Fruit fly (Drosophila melanogaster) whole organism, embryonic: ENCODE data around the gene janB.

Source experiments
- Atf6 ChIP-seq: fragments of 200-800 bp; sonication (Bioruptor generic); IDR thresholded peaks from 2 replicates; pipeline ENCODE4 v1.3.6; 2022; ENCODE audit warnings: missing biosample characterization, missing genetic modification characterization
- CG10274 ChIP-seq: fragments of 200-800 bp; sonication (Bioruptor generic); optimal IDR thresholded peaks from 3 replicates; lab custom pipeline; 2017; ENCODE audit warnings: missing biosample characterization, mild to moderate bottlenecking, missing genetic modification characterization
- CG11247 ChIP-seq: fragments of 200-800 bp; sonication (Bioruptor generic); IDR thresholded peaks from 2 replicates; pipeline ENCODE4 v1.3.6; 2022; ENCODE audit warnings: missing biosample characterization, missing genetic modification characterization
- CG11456 ChIP-seq: fragments of 200-800 bp; sonication (Bioruptor generic); IDR thresholded peaks from 3 replicates; pipeline ENCODE4 v1.3.6; 2022; ENCODE audit warnings: missing biosample characterization, missing genetic modification characterization
- CG13624 ChIP-seq: fragments of 200-800 bp; sonication (Bioruptor generic); optimal IDR thresholded peaks from 2 replicates; lab custom pipeline; 2016; ENCODE audit warnings: missing biosample characterization, missing genetic modification characterization
- CG15514 ChIP-seq: fragments of 200-800 bp; sonication (Bioruptor generic); optimal IDR thresholded peaks from 3 replicates; lab custom pipeline; 2017; ENCODE audit warnings: missing biosample characterization, missing genetic modification characterization, mild to moderate bottlenecking, moderate library complexity, missing genetic modification reagents
- CG1832 ChIP-seq: fragments of 200-800 bp; sonication (Bioruptor generic); optimal IDR thresholded peaks from 2 replicates; lab custom pipeline; 2017; ENCODE audit warnings: missing biosample characterization, mild to moderate bottlenecking, missing genetic modification characterization, inconsistent platforms
- CG18599 ChIP-seq: fragments of 200-800 bp; sonication (Bioruptor generic); optimal IDR thresholded peaks from 3 replicates; lab custom pipeline; 2017; ENCODE audit warnings: missing biosample characterization, missing genetic modification characterization, mild to moderate bottlenecking, moderate library complexity, missing genetic modification reagents
- CG3065 ChIP-seq: fragments of 200-800 bp; sonication (Bioruptor generic); optimal IDR thresholded peaks from 2 replicates; lab custom pipeline; 2016; ENCODE audit warnings: missing biosample characterization, missing genetic modification characterization
- CG31224 ChIP-seq: fragments of 200-800 bp; sonication (Bioruptor generic); IDR thresholded peaks from 2 replicates; pipeline ENCODE4 v1.3.6; 2022; ENCODE audit warnings: missing biosample characterization, missing genetic modification characterization
- CG3281 ChIP-seq: fragments of 200-800 bp; sonication (Bioruptor generic); optimal IDR thresholded peaks from 3 replicates; lab custom pipeline; 2017; ENCODE audit warnings: missing biosample characterization, mild to moderate bottlenecking, missing genetic modification characterization
- CG34224 ChIP-seq: fragments of 200-800 bp; sonication (Bioruptor generic); IDR thresholded peaks from 3 replicates; pipeline ENCODE4 v1.3.6; 2022; ENCODE audit warnings: missing biosample characterization, missing genetic modification characterization; ENCODE audit not compliant: partially characterized antibody
- CG34422 ChIP-seq: fragments of 200-800 bp; sonication (Bioruptor generic); IDR thresholded peaks from 3 replicates; pipeline ENCODE4 v1.3.6; 2022; ENCODE audit warnings: missing biosample characterization, missing genetic modification characterization
- CG7372 ChIP-seq: fragments of 200-800 bp; sonication (Bioruptor generic); IDR thresholded peaks from 2 replicates; pipeline ENCODE4 v1.3.6; 2022; ENCODE audit warnings: missing biosample characterization, missing genetic modification characterization
- CG8290 ChIP-seq, 3 experiments: fragments of 200-800 bp; sonication (Bioruptor generic); optimal IDR thresholded peaks; 2 replicates each; lab custom pipeline; 2016 to 2019; ENCODE audit warnings: missing biosample characterization in 3 of 3, missing genetic modification characterization in 3 of 3, mild to moderate bottlenecking in 2 of 3, moderate library complexity in 1 of 3
- CG8359 ChIP-seq: fragments of 200-800 bp; sonication (Bioruptor generic); optimal IDR thresholded peaks from 2 replicates; lab custom pipeline; 2017; ENCODE audit warnings: missing biosample characterization, mild to moderate bottlenecking, missing genetic modification characterization, borderline replicate concordance
- CG8478 ChIP-seq: fragments of >200 bp; optimal IDR thresholded peaks from 2 replicates; lab custom pipeline; 2018
- CG9215 ChIP-seq: fragments of 200-800 bp; sonication (Bioruptor generic); IDR thresholded peaks from 2 replicates; pipeline ENCODE4 v1.3.6; 2022; ENCODE audit warnings: missing biosample characterization, missing genetic modification characterization
- CG9727 ChIP-seq: fragments of 200-800 bp; sonication (Bioruptor generic); optimal IDR thresholded peaks from 3 replicates; lab custom pipeline; 2017; ENCODE audit warnings: missing biosample characterization, mild to moderate bottlenecking, missing genetic modification characterization
- CG9876 ChIP-seq: fragments of 200-800 bp; sonication (Bioruptor generic); optimal IDR thresholded peaks from 2 replicates; lab custom pipeline; 2016; ENCODE audit warnings: missing biosample characterization, missing genetic modification characterization
- CG9932 ChIP-seq: fragments of 200-800 bp; sonication (Bioruptor generic); IDR thresholded peaks from 2 replicates; pipeline ENCODE4 v1.3.6; 2022; ENCODE audit warnings: missing biosample characterization, missing genetic modification characterization
- Dbx ChIP-seq: fragments of 200-800 bp; sonication (Bioruptor generic); IDR thresholded peaks from 3 replicates; pipeline ENCODE4 v1.3.6; 2022; ENCODE audit warnings: missing biosample characterization, missing genetic modification characterization
- Gug ChIP-seq: fragments of 200-800 bp; sonication (Bioruptor generic); IDR thresholded peaks from 4 replicates; pipeline ENCODE4 v1.3.6; 2022; ENCODE audit warnings: missing biosample characterization, missing genetic modification characterization
- H2.0 ChIP-seq: fragments of 200-800 bp; sonication (Bioruptor generic); IDR thresholded peaks from 2 replicates; pipeline ENCODE4 v1.3.6; 2022; ENCODE audit warnings: missing biosample characterization, missing genetic modification characterization
- Med ChIP-seq: fragments of 200-800 bp; sonication (Bioruptor generic); peaks from one replicate; lab custom pipeline; 2016; ENCODE audit warnings: missing biosample characterization, missing genetic modification characterization, mild to moderate bottlenecking, inconsistent platforms, moderate library complexity
- Meics ChIP-seq: fragments of 200-800 bp; sonication (Bioruptor generic); optimal IDR thresholded peaks from 2 replicates; lab custom pipeline; 2017; ENCODE audit warnings: missing biosample characterization, mild to moderate bottlenecking, missing genetic modification characterization
- Mes4 ChIP-seq: fragments of 200-800 bp; sonication (Bioruptor generic); optimal IDR thresholded peaks from 2 replicates; lab custom pipeline; 2016; ENCODE audit warnings: missing biosample characterization, missing genetic modification characterization
- Myb ChIP-seq: fragments of 200-800 bp; sonication (Bioruptor generic); optimal IDR thresholded peaks from 2 replicates; lab custom pipeline; 2016; ENCODE audit warnings: missing biosample characterization, missing genetic modification characterization
- NFAT ChIP-seq: fragments of 200-800 bp; sonication (Bioruptor generic); IDR thresholded peaks from 2 replicates; pipeline ENCODE4 v1.3.6; 2022; ENCODE audit warnings: missing biosample characterization, missing genetic modification characterization
- Pdp1 ChIP-seq, 2 experiments: fragments of 200-800 bp; sonication (Bioruptor generic); optimal IDR thresholded peaks; 3 replicates each; lab custom pipeline; 2016; ENCODE audit warnings: missing biosample characterization in 2 of 2, missing genetic modification characterization in 2 of 2, mild to moderate bottlenecking in 1 of 2, moderate library complexity in 1 of 2
- Vsx1 ChIP-seq: fragments of 200-800 bp; sonication (Bioruptor generic); optimal IDR thresholded peaks from 2 replicates; lab custom pipeline; 2017; ENCODE audit warnings: missing biosample characterization, mild to moderate bottlenecking, missing genetic modification characterization, missing genetic modification reagents
- Xbp1 ChIP-seq: fragments of 200-800 bp; sonication (Bioruptor generic); optimal IDR thresholded peaks from 3 replicates; lab custom pipeline; 2016; ENCODE audit warnings: missing biosample characterization, mild to moderate bottlenecking, missing genetic modification characterization
- cato ChIP-seq: fragments of 200-800 bp; sonication (Bioruptor generic); optimal IDR thresholded peaks from 2 replicates; lab custom pipeline; 2016; ENCODE audit warnings: missing biosample characterization, missing genetic modification characterization, borderline replicate concordance
- crc ChIP-seq: fragments of 200-800 bp; sonication (Bioruptor generic); optimal IDR thresholded peaks from 2 replicates; lab custom pipeline; 2016; ENCODE audit warnings: missing biosample characterization, missing genetic modification characterization
- crol ChIP-seq: fragments of 200-800 bp; sonication (Bioruptor generic); IDR thresholded peaks from 2 replicates; pipeline ENCODE4 v1.3.6; 2022; ENCODE audit warnings: missing biosample characterization, missing genetic modification characterization
- cwo ChIP-seq: fragments of 200-800 bp; sonication (Bioruptor generic); optimal IDR thresholded peaks from 3 replicates; lab custom pipeline; 2017; ENCODE audit warnings: missing biosample characterization, missing genetic modification characterization, mild to moderate bottlenecking, moderate library complexity, missing genetic modification reagents
- dysf ChIP-seq: fragments of 200-800 bp; sonication (Bioruptor generic); IDR thresholded peaks from 3 replicates; pipeline ENCODE4 v1.3.6; 2022; ENCODE audit warnings: missing biosample characterization, missing genetic modification characterization
- grau ChIP-seq: fragments of 200-800 bp; optimal IDR thresholded peaks from 3 replicates; lab custom pipeline; 2019; ENCODE audit warnings: missing biosample characterization, mild to moderate bottlenecking, missing genetic modification characterization, moderate library complexity
- lab ChIP-seq: fragments of 200-800 bp; sonication (Bioruptor generic); optimal IDR thresholded peaks from 3 replicates; lab custom pipeline; 2017; ENCODE audit warnings: missing biosample characterization, missing genetic modification characterization, mild to moderate bottlenecking, moderate library complexity, missing genetic modification reagents
- mirr ChIP-seq: fragments of 200-800 bp; sonication (Bioruptor generic); optimal IDR thresholded peaks from 3 replicates; lab custom pipeline; 2018; ENCODE audit warnings: missing biosample characterization, mild to moderate bottlenecking, missing genetic modification characterization
- otp ChIP-seq: fragments of 200-800 bp; sonication (Bioruptor generic); IDR thresholded peaks from 3 replicates; pipeline ENCODE4, ENCODE4 v1.3.6; 2022; ENCODE audit warnings: missing biosample characterization, missing genetic modification characterization
- pan ChIP-seq, 4 experiments: fragments of >200 bp in 3 of 4; fragments of 200-800 bp in 1 of 4; sonication (Bioruptor generic) in 1 of 4; optimal IDR thresholded peaks in 3 of 4; IDR thresholded peaks in 1 of 4; 2 replicates each; pipeline versions ENCODE4 v1.3.6 to Lab custom; 2017 to 2022; ENCODE audit warnings: missing biosample characterization in 2 of 4, missing genetic modification characterization in 2 of 4, mixed read lengths in 1 of 4
- row ChIP-seq: fragments of 200-800 bp; sonication (Bioruptor generic); IDR thresholded peaks from 3 replicates; pipeline ENCODE4 v1.3.6; 2022; ENCODE audit warnings: missing biosample characterization, missing genetic modification characterization
- sd ChIP-seq: fragments of 200-800 bp; sonication (Bioruptor generic); optimal IDR thresholded peaks from 3 replicates; lab custom pipeline; 2018; ENCODE audit warnings: missing biosample characterization, mild to moderate bottlenecking, missing genetic modification characterization, moderate library complexity
- sna ChIP-seq: fragments of 200-800 bp; sonication (Bioruptor generic); IDR thresholded peaks from 2 replicates; pipeline ENCODE4 v1.3.6; 2022; ENCODE audit warnings: missing biosample characterization, missing genetic modification characterization; ENCODE audit not compliant: partially characterized antibody
- tll ChIP-seq, 2 experiments: fragments of 200-800 bp in 1 of 2; fragments of >200 bp in 1 of 2; sonication (Bioruptor generic) in 1 of 2; optimal IDR thresholded peaks; 2 replicates each; lab custom pipeline; 2017 to 2019; ENCODE audit warnings: missing biosample characterization in 2 of 2, missing genetic modification characterization in 2 of 2, mild to moderate bottlenecking in 1 of 2, moderate library complexity in 1 of 2

The janB gene

dm6 chr3R:30012602-30013489, 25.7 kb downstream of the janB start (continued):
- peak; percentile 73 for TF ChIP-seq CG9932 (GFP tag; lab: Robert Waterston, UW)
- TF ChIP-seq CG8290 (GFP tag; optimal IDR thresholded peaks at IDR 0.05; lab: Kevin White, UChicago), result no peak
- peak in 1 of 2 experiments; percentile 44 for TF ChIP-seq CG8290 (tag; optimal IDR thresholded peaks at IDR 0.05; lab: Kevin White, UChicago)
- TF ChIP-seq Vsx1 (GFP tag; lab: Kevin White, UChicago), result peak; percentile 20
- TF ChIP-seq CG10274 (GFP tag; lab: Kevin White, UChicago), result peak; percentile 85
- TF ChIP-seq grau (tag; lab: Kevin White, UChicago), result peak; percentile 80
- TF ChIP-seq CG9215 (GFP tag; lab: Robert Waterston, UW), result peak; percentile 27; the same call in 1 of the 2 replicates
- TF ChIP-seq CG11456 (GFP tag; lab: Robert Waterston, UW), result no peak
- TF ChIP-seq CG9876, result no peak
- peak; percentile 64 for TF ChIP-seq mirr
- no peak for TF ChIP-seq crc (GFP tag; lab: Kevin White, UChicago)
- TF ChIP-seq Xbp1, result peak; percentile 18
- TF ChIP-seq Dbx, result peak; percentile 33; the same call in 1 of the 3 replicates
- peak; percentile 2 for TF ChIP-seq Myb (GFP tag; lab: Kevin White, UChicago)
- no peak for TF ChIP-seq CG34422
- no peak for TF ChIP-seq sna (GFP tag; lab: Robert Waterston, UW)
- no peak for TF ChIP-seq cato (GFP tag; lab: Kevin White, UChicago)
- 0 out of 2 replicates have a peak, but pooled peaks have one; percentile 27 for TF ChIP-seq CG11247
- TF ChIP-seq CG3065 (GFP tag; lab: Kevin White, UChicago), result no peak
- peak; percentile 91 for TF ChIP-seq Med (GFP tag; lab: Kevin White, UChicago)
- no peak for TF ChIP-seq pan (optimal IDR thresholded peaks at IDR 0.05; lab: Kevin White, UChicago)
- peak in 1 of 2 experiments; percentile 45 for TF ChIP-seq pan (GFP tag; optimal IDR thresholded peaks at IDR 0.05 in 1 of 2, IDR thresholded peaks at IDR 0.05 in 1 of 2)
- TF ChIP-seq CG9727 (GFP tag; lab: Kevin White, UChicago), result peak; percentile 28
- TF ChIP-seq Atf6 (GFP tag; lab: Robert Waterston, UW), result peak; percentile 54
- TF ChIP-seq dysf (GFP tag; lab: Robert Waterston, UW), result peak; percentile 54; the same call in 2 of the 3 replicates
- no peak for TF ChIP-seq crol (GFP tag; lab: Robert Waterston, UW)
- peak; percentile 67 for TF ChIP-seq CG18599 (GFP tag; lab: Kevin White, UChicago)
- TF ChIP-seq Pdp1 (GFP tag; optimal IDR thresholded peaks at IDR 0.05; lab: Kevin White, UChicago), result peak in 1 of 2 experiments; percentile 88
- TF ChIP-seq CG8359 (GFP tag; lab: Kevin White, UChicago), result no peak
- TF ChIP-seq CG15514, result peak; percentile 38
- TF ChIP-seq NFAT (GFP tag; lab: Robert Waterston, UW), result peak; percentile 49; the same call in 1 of the 2 replicates
- TF ChIP-seq cwo (GFP tag; lab: Kevin White, UChicago), result peak; percentile 95
- TF ChIP-seq H2.0 (GFP tag; lab: Robert Waterston, UW), result 0 out of 2 replicates have a peak, but pooled peaks have one; percentile 19
- no peak for TF ChIP-seq Mes4 (GFP tag; lab: Kevin White, UChicago)
- peak; percentile 46 for TF ChIP-seq Meics (GFP tag; lab: Kevin White, UChicago)
- 0 out of 4 replicates have a peak, but pooled peaks have one; percentile 20 for TF ChIP-seq Gug (GFP tag; lab: Robert Waterston, UW)
- TF ChIP-seq CG8478 (lab: Kevin White, UChicago), result no peak
- peak; percentile 43 for TF ChIP-seq CG31224 (GFP tag; lab: Robert Waterston, UW)
- TF ChIP-seq CG13624 (GFP tag; lab: Kevin White, UChicago), result peak; percentile 78
- TF ChIP-seq CG7372 (GFP tag; lab: Robert Waterston, UW), result no peak
- peak; percentile 49 for TF ChIP-seq row (GFP tag; lab: Robert Waterston, UW)
- TF ChIP-seq CG1832 (GFP tag; lab: Kevin White, UChicago), result no peak
- peak; percentile 39 for TF ChIP-seq sd (tag; lab: Kevin White, UChicago)
- TF ChIP-seq CG3281, result peak; percentile 37
- TF ChIP-seq tll (GFP tag; optimal IDR thresholded peaks at IDR 0.05; lab: Kevin White, UChicago), result no peak
- TF ChIP-seq otp (GFP tag; lab: Robert Waterston, UW), result peak; percentile 42; the same call in 1 of the 3 replicates
- TF ChIP-seq CG34224 (GFP tag; lab: Robert Waterston, UW), result no peak
- peak; percentile 56 for TF ChIP-seq lab (GFP tag; lab: Kevin White, UChicago)
